Fruit fly (Drosophila melanogaster) whole organism, embryonic: Measurements from ENCODE around the gene opa.

Experiments
- Aef1 ChIP-seq: fragments of 200-800 bp; sonication (Bioruptor generic); IDR thresholded peaks from 3 replicates; pipeline ENCODE4 v1.3.6; 2022; ENCODE audit warnings: missing biosample characterization, missing genetic modification characterization
- Antp ChIP-seq: fragments of 200-800 bp; sonication (Bioruptor generic); optimal IDR thresholded peaks from 3 replicates; lab custom pipeline; 2016; ENCODE audit warnings: missing biosample characterization, missing genetic modification characterization
- BtbVII ChIP-seq: fragments of 200-800 bp; sonication (Bioruptor generic); optimal IDR thresholded peaks from 3 replicates; lab custom pipeline; 2017; ENCODE audit warnings: missing biosample characterization, mild to moderate bottlenecking, missing genetic modification characterization
- CG10274 ChIP-seq: fragments of 200-800 bp; sonication (Bioruptor generic); optimal IDR thresholded peaks from 3 replicates; lab custom pipeline; 2017; ENCODE audit warnings: missing biosample characterization, mild to moderate bottlenecking, missing genetic modification characterization
- CG11560 ChIP-seq: fragments of 200-800 bp; sonication (Bioruptor generic); IDR thresholded peaks from 3 replicates; pipeline ENCODE4 v1.3.6; 2022; ENCODE audit warnings: missing biosample characterization, missing genetic modification characterization
- CG12155 ChIP-seq: fragments of 200-800 bp; sonication (Bioruptor generic); optimal IDR thresholded peaks from 3 replicates; lab custom pipeline; 2016; ENCODE audit warnings: missing biosample characterization, missing genetic modification characterization
- CG15073 ChIP-seq: fragments of 200-800 bp; sonication (Bioruptor generic); optimal IDR thresholded peaks from 2 replicates; lab custom pipeline; 2016; ENCODE audit warnings: missing biosample characterization, missing genetic modification characterization
- CG16779 ChIP-seq: fragments of 200-800 bp; sonication (Bioruptor generic); IDR thresholded peaks from 2 replicates; pipeline ENCODE4 v1.3.6; 2022; ENCODE audit warnings: missing biosample characterization, missing genetic modification characterization
- CG16815 ChIP-seq: fragments of 200-800 bp; sonication (Bioruptor generic); optimal IDR thresholded peaks from 3 replicates; lab custom pipeline; 2017; ENCODE audit warnings: missing biosample characterization, mild to moderate bottlenecking, missing genetic modification characterization
- CG17568 ChIP-seq: fragments of 200-800 bp; sonication (Bioruptor generic); optimal IDR thresholded peaks from 2 replicates; lab custom pipeline; 2018; ENCODE audit warnings: missing biosample characterization, mild to moderate bottlenecking, missing genetic modification characterization, moderate library complexity
- CG18262 ChIP-seq: fragments of 200-800 bp; optimal IDR thresholded peaks from 3 replicates; lab custom pipeline; 2019; ENCODE audit warnings: missing biosample characterization, mild to moderate bottlenecking, missing genetic modification characterization, moderate library complexity
- CG2120 ChIP-seq: fragments of 200-800 bp; sonication (Bioruptor generic); optimal IDR thresholded peaks from 3 replicates; lab custom pipeline; 2016; ENCODE audit warnings: missing biosample characterization, missing genetic modification characterization
- CG3065 ChIP-seq: fragments of 200-800 bp; sonication (Bioruptor generic); optimal IDR thresholded peaks from 2 replicates; lab custom pipeline; 2016; ENCODE audit warnings: missing biosample characterization, missing genetic modification characterization
- CG31441 ChIP-seq: fragments of 200-800 bp; sonication (Bioruptor generic); IDR thresholded peaks from 2 replicates; pipeline ENCODE4 v1.3.6; 2022; ENCODE audit warnings: missing biosample characterization, missing genetic modification characterization
- CG42726 ChIP-seq: fragments of 200-800 bp; sonication (Bioruptor generic); IDR thresholded peaks from 2 replicates; pipeline ENCODE4 v1.3.6; 2022; ENCODE audit warnings: missing biosample characterization, missing genetic modification characterization; ENCODE audit not compliant: partially characterized antibody
- CG4282 ChIP-seq: fragments of 200-800 bp; sonication (Bioruptor generic); optimal IDR thresholded peaks from 2 replicates; lab custom pipeline; 2016; ENCODE audit warnings: missing biosample characterization, missing genetic modification characterization
- CG6683 ChIP-seq: fragments of 200-800 bp; sonication (Bioruptor generic); optimal IDR thresholded peaks from 2 replicates; lab custom pipeline; 2017; ENCODE audit warnings: missing biosample characterization, mild to moderate bottlenecking, missing genetic modification characterization, missing genetic modification reagents
- CG8944 ChIP-seq: fragments of 200-800 bp; sonication (Bioruptor generic); optimal IDR thresholded peaks from 3 replicates; lab custom pipeline; 2016; ENCODE audit warnings: missing biosample characterization, missing genetic modification characterization
- CoRest ChIP-seq: fragments of 200-800 bp; sonication (Bioruptor generic); optimal IDR thresholded peaks from 3 replicates; lab custom pipeline; 2018; ENCODE audit warnings: missing biosample characterization, mild to moderate bottlenecking, missing genetic modification characterization, moderate library complexity
- D19B ChIP-seq: fragments of 200-800 bp; sonication (Bioruptor generic); optimal IDR thresholded peaks from 2 replicates; lab custom pipeline; 2017; ENCODE audit warnings: missing biosample characterization, mild to moderate bottlenecking, missing genetic modification characterization
- Fer1 ChIP-seq: fragments of 200-800 bp; sonication (Bioruptor generic); optimal IDR thresholded peaks from 2 replicates; lab custom pipeline; 2017; ENCODE audit warnings: missing biosample characterization, mild to moderate bottlenecking, missing genetic modification characterization
- HLH3B ChIP-seq: fragments of 200-800 bp; sonication (Bioruptor generic); IDR thresholded peaks from 2 replicates; pipeline ENCODE4 v1.3.6; 2022; ENCODE audit warnings: missing biosample characterization, missing genetic modification characterization
- Hmr ChIP-seq: fragments of 200-800 bp; sonication (Bioruptor generic); optimal IDR thresholded peaks from 3 replicates; lab custom pipeline; 2017; ENCODE audit warnings: mild to moderate bottlenecking, missing biosample characterization, missing genetic modification reagents, missing genetic modification characterization
- Kr ChIP-seq: fragments of 200-800 bp; sonication (Bioruptor generic); optimal IDR thresholded peaks from 2 replicates; lab custom pipeline; 2017; ENCODE audit warnings: missing biosample characterization, mild to moderate bottlenecking, missing genetic modification characterization
- Lhr ChIP-seq: fragments of 200-800 bp; sonication (Bioruptor generic); optimal IDR thresholded peaks from 3 replicates; lab custom pipeline; 2017; ENCODE audit warnings: mild to moderate bottlenecking, missing biosample characterization, missing genetic modification reagents, missing genetic modification characterization
- MESR4 ChIP-seq: fragments of 200-800 bp; sonication (Bioruptor generic); optimal IDR thresholded peaks from 2 replicates; lab custom pipeline; 2018; ENCODE audit warnings: missing biosample characterization, mild to moderate bottlenecking, missing genetic modification characterization, moderate library complexity
- MTF-1 ChIP-seq: fragments of 200-800 bp; sonication (Bioruptor generic); optimal IDR thresholded peaks from 2 replicates; lab custom pipeline; 2018; ENCODE audit warnings: missing biosample characterization, mild to moderate bottlenecking, missing genetic modification characterization, borderline replicate concordance
- Mad ChIP-seq: fragments of 200-800 bp; sonication (Bioruptor generic); optimal IDR thresholded peaks from 2 replicates; lab custom pipeline; 2016; ENCODE audit warnings: missing biosample characterization, missing genetic modification characterization
- Meics ChIP-seq: fragments of 200-800 bp; sonication (Bioruptor generic); optimal IDR thresholded peaks from 2 replicates; lab custom pipeline; 2017; ENCODE audit warnings: missing biosample characterization, mild to moderate bottlenecking, missing genetic modification characterization
- Oaz ChIP-seq: fragments of 200-800 bp; sonication (Bioruptor generic); IDR thresholded peaks from 2 replicates; pipeline ENCODE4 v1.3.6; 2022; ENCODE audit warnings: missing biosample characterization, missing genetic modification characterization
- Sox100B ChIP-seq: fragments of 200-800 bp; sonication (Bioruptor generic); optimal IDR thresholded peaks from 3 replicates; lab custom pipeline; 2018; ENCODE audit warnings: missing biosample characterization, mild to moderate bottlenecking, missing genetic modification characterization
- Tbp ChIP-seq: fragments of >200 bp; optimal IDR thresholded peaks from 2 replicates; lab custom pipeline; 2018; ENCODE audit warnings: missing biosample characterization, missing genetic modification characterization
- dysf ChIP-seq: fragments of 200-800 bp; sonication (Bioruptor generic); IDR thresholded peaks from 3 replicates; pipeline ENCODE4 v1.3.6; 2022; ENCODE audit warnings: missing biosample characterization, missing genetic modification characterization
- en ChIP-seq: fragments of 200-800 bp; sonication (Bioruptor generic); optimal IDR thresholded peaks from 2 replicates; lab custom pipeline; 2016; ENCODE audit warnings: missing biosample characterization, missing genetic modification characterization
- hb ChIP-seq: fragments of 200-800 bp; sonication (Bioruptor generic); IDR thresholded peaks from 3 replicates; pipeline ENCODE4 v1.3.6; 2022; ENCODE audit warnings: missing biosample characterization, missing genetic modification characterization; ENCODE audit not compliant: partially characterized antibody
- hkb ChIP-seq, 2 experiments: fragments of 200-800 bp in 1 of 2; fragments of >200 bp in 1 of 2; sonication (Bioruptor generic) in 1 of 2; IDR thresholded peaks in 1 of 2; optimal IDR thresholded peaks in 1 of 2; 2 replicates each; pipeline versions ENCODE4 v1.3.6 to Lab custom; 2017 to 2022; ENCODE audit warnings: missing biosample characterization in 1 of 2, missing genetic modification characterization in 1 of 2
- ind ChIP-seq: fragments of 200-800 bp; sonication (Bioruptor generic); optimal IDR thresholded peaks from 3 replicates; lab custom pipeline; 2016; ENCODE audit warnings: missing biosample characterization, missing genetic modification characterization
- ken ChIP-seq: fragments of 200-800 bp; sonication (Bioruptor generic); IDR thresholded peaks from 3 replicates; pipeline ENCODE4 v1.3.6; 2022; ENCODE audit warnings: missing biosample characterization, missing genetic modification characterization
- mam ChIP-seq: fragments of 200-800 bp; sonication (Bioruptor generic); optimal IDR thresholded peaks from 3 replicates; lab custom pipeline; 2016; ENCODE audit warnings: missing biosample characterization, missing genetic modification characterization
- nau ChIP-seq: fragments of 200-800 bp; sonication (Bioruptor generic); optimal IDR thresholded peaks from 3 replicates; lab custom pipeline; 2017; ENCODE audit warnings: missing biosample characterization, mild to moderate bottlenecking, missing genetic modification characterization, missing genetic modification reagents
- nom ChIP-seq: fragments of 200-800 bp; sonication (Bioruptor generic); optimal IDR thresholded peaks from 2 replicates; lab custom pipeline; 2017; ENCODE audit warnings: missing biosample characterization, missing genetic modification characterization, mild to moderate bottlenecking, moderate library complexity, missing genetic modification reagents
- pfk ChIP-seq: fragments of 200-800 bp; sonication (Bioruptor generic); optimal IDR thresholded peaks from 2 replicates; lab custom pipeline; 2018; ENCODE audit warnings: missing biosample characterization, mild to moderate bottlenecking, missing genetic modification characterization, moderate library complexity
- repo ChIP-seq: fragments of 200-800 bp; sonication (Bioruptor generic); optimal IDR thresholded peaks from 2 replicates; lab custom pipeline; 2016; ENCODE audit warnings: missing biosample characterization, missing genetic modification characterization
- rib ChIP-seq: fragments of 200-800 bp; sonication (Bioruptor generic); IDR thresholded peaks from 2 replicates; pipeline ENCODE4 v1.3.6; 2022; ENCODE audit warnings: missing biosample characterization, missing genetic modification characterization
- trem ChIP-seq: fragments of 200-800 bp; optimal IDR thresholded peaks from 3 replicates; lab custom pipeline; 2019; ENCODE audit warnings: missing biosample characterization, mild to moderate bottlenecking, missing genetic modification characterization, moderate library complexity
- unpg ChIP-seq: fragments of 200-800 bp; sonication (Bioruptor generic); optimal IDR thresholded peaks from 3 replicates; lab custom pipeline; 2018; ENCODE audit warnings: missing biosample characterization, mild to moderate bottlenecking, missing genetic modification characterization, moderate library complexity
- wek ChIP-seq: fragments of 200-800 bp; sonication (Bioruptor generic); optimal IDR thresholded peaks from 3 replicates; lab custom pipeline; 2018; ENCODE audit warnings: missing biosample characterization, mild to moderate bottlenecking, missing genetic modification characterization, moderate library complexity
- yki ChIP-seq: fragments of >200 bp; optimal IDR thresholded peaks from 3 replicates; lab custom pipeline; 2018
- zfh2 ChIP-seq: fragments of 200-800 bp; sonication (Bioruptor generic); optimal IDR thresholded peaks from 2 replicates; lab custom pipeline; 2016; ENCODE audit warnings: missing biosample characterization, missing genetic modification characterization

The opa gene

DNA sequence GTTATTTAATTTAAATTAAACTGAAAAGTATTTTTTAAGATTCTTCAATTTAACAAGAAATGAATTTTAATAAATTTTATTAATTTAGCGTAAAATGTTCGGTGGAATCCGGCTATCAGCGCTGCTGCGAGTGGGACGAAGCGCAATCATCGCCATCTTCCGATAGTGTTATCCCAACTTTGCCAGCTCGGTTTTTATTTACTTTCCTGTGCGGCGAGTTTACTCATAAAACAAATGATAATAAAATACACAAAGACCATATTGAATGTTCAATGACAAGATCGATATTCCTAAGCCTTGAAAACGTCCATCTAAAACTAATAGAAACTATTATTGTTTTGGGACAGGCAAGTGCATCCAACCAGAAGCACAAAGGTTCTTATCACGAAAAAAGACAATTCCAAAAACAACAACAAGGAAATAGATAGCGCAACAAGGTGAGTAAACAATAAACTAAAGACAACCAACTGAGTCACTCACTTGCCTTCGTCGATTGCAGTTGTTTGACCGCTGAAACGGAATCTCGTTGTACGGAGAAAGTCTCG is 39.4 kb upstream of the opa start (continued):
- TF ChIP-seq CG17568 (peak; percentile 92), Antp (GFP tag; lab: Kevin White, UChicago) (peak; percentile 9), ind (GFP tag; lab: Kevin White, UChicago) (peak; percentile 30), CG3065 (GFP tag; lab: Kevin White, UChicago) (peak; percentile 4), CG18262 (peak; percentile 68), Aef1 (GFP tag; lab: Robert Waterston, UW) (peak; percentile 67; the same call in 2 of the 3 replicates), en (GFP tag; lab: Kevin White, UChicago) (peak; percentile 45), CG11560 (no peak), CG31441 (GFP tag; lab: Robert Waterston, UW) (no peak; the same call in 1 of the 2 replicates), Kr (GFP tag; lab: Kevin White, UChicago) (peak; percentile 23), Lhr (GFP tag; lab: Kevin White, UChicago) (peak; percentile 68), Mad (GFP tag; lab: Kevin White, UChicago) (no peak), repo (GFP tag; lab: Kevin White, UChicago) (no peak), CG8944 (GFP tag; lab: Kevin White, UChicago) (peak; percentile 10), Tbp (GFP tag; lab: Kevin White, UChicago) (no peak), Fer1 (GFP tag; lab: Kevin White, UChicago) (peak; percentile 78), pfk (GFP tag; lab: Kevin White, UChicago) (peak; percentile 75), nau (GFP tag; lab: Kevin White, UChicago) (peak; percentile 85), CG4282 (GFP tag; lab: Kevin White, UChicago) (no peak), Sox100B (GFP tag; lab: Kevin White, UChicago) (peak; percentile 74), CG6683 (GFP tag; lab: Kevin White, UChicago) (peak; percentile 18), zfh2 (GFP tag; lab: Kevin White, UChicago) (peak; percentile 48), hkb (optimal IDR thresholded peaks at IDR 0.05; lab: Kevin White, UChicago) (no peak), hkb (GFP tag; IDR thresholded peaks at IDR 0.05; lab: Robert Waterston, UW) (peak; percentile 33; the same call in 1 of the 2 replicates), MESR4 (GFP tag; lab: Kevin White, UChicago) (peak; percentile 77), hb (no peak), ken (GFP tag; lab: Robert Waterston, UW) (peak; percentile 67; the same call in 2 of the 3 replicates), CG16815 (peak; percentile 6), trem (tag; lab: Kevin White, UChicago) (peak; percentile 46), wek (peak; percentile 87), CG10274 (no peak), mam (no peak), MTF-1 (peak; percentile 83), rib (GFP tag; lab: Robert Waterston, UW) (no peak), Hmr (GFP tag; lab: Kevin White, UChicago) (peak; percentile 62), CG12155 (GFP tag; lab: Kevin White, UChicago) (peak; percentile 32), HLH3B (GFP tag; lab: Robert Waterston, UW) (peak; percentile 39; the same call in 1 of the 2 replicates), BtbVII (GFP tag; lab: Kevin White, UChicago) (peak; percentile 77), CG15073 (GFP tag; lab: Kevin White, UChicago) (no peak), Meics (GFP tag; lab: Kevin White, UChicago) (peak; percentile 49), nom (GFP tag; lab: Kevin White, UChicago) (peak; percentile 70), Oaz (GFP tag; lab: Robert Waterston, UW) (peak; percentile 19; the same call in 1 of the 2 replicates), CG16779 (0 out of 2 replicates have a peak, but pooled peaks have one; percentile 5), CoRest (tag; lab: Kevin White, UChicago) (peak; percentile 50), yki (lab: Kevin White, UChicago) (no peak), dysf (GFP tag; lab: Robert Waterston, UW) (peak; percentile 63; the same call in 2 of the 3 replicates), CG2120 (GFP tag; lab: Kevin White, UChicago) (peak; percentile 68), D19B (no peak), CG42726 (GFP tag; lab: Robert Waterston, UW) (peak; percentile 71; the same call in 1 of the 2 replicates), unpg (GFP tag; lab: Kevin White, UChicago) (peak; percentile 68)
